Fruit fly (Drosophila melanogaster): ENCODE measurements around the gene Tb.

Tb gene

dm6 chr3R:26671525-26672132 lies 15.4 kb downstream of the Tb start (continued):
- TF ChIP-seq CG14667 (GFP tag; IDR thresholded peaks at IDR 0.05) (no peak), Ptx1 (GFP tag; IDR thresholded peaks at IDR 0.05) (peak; percentile 13; the same call in 1 of the 2 replicates), jigr1 (GFP tag; IDR thresholded peaks at IDR 0.05) (no peak), CG13624 (GFP tag; optimal IDR thresholded peaks at IDR 0.05) (no peak), HLHmδ (GFP tag; optimal IDR thresholded peaks at IDR 0.05) (no peak), chif (GFP tag; optimal IDR thresholded peaks at IDR 0.05) (no peak), HLH4C (GFP tag; IDR thresholded peaks at IDR 0.05; ENCODE audit: partially characterized antibody) (no peak), CG7745 (tag; optimal IDR thresholded peaks at IDR 0.05) (no peak), Hsf (GFP tag; optimal IDR thresholded peaks at IDR 0.05) (no peak), esg (GFP tag; conservative IDR thresholded peaks at IDR 0.05) (no peak), fd96Cb (tag; optimal IDR thresholded peaks at IDR 0.05) (no peak), CG30403 (GFP tag; optimal IDR thresholded peaks at IDR 0.05) (no peak), sisA (GFP tag; IDR thresholded peaks at IDR 0.05) (no peak), BtbVII (GFP tag; optimal IDR thresholded peaks at IDR 0.05) (no peak), D (optimal IDR thresholded peaks at IDR 0.05) (no peak), D (GFP tag; optimal IDR thresholded peaks at IDR 0.05) (no peak), CG1647 (GFP tag; optimal IDR thresholded peaks at IDR 0.05) (no peak), Gsc (GFP tag; IDR thresholded peaks at IDR 0.05) (no peak), klu (GFP tag; IDR thresholded peaks at IDR 0.05) (no peak), CG6654 (GFP tag; optimal IDR thresholded peaks at IDR 0.05) (no peak), Aef1 (GFP tag; IDR thresholded peaks at IDR 0.05) (no peak), Lim3 (GFP tag; IDR thresholded peaks at IDR 0.05) (no peak), lmd (GFP tag; IDR thresholded peaks at IDR 0.05) (no peak), CG15514 (GFP tag; optimal IDR thresholded peaks at IDR 0.05) (no peak), vfl (GFP tag; optimal IDR thresholded peaks at IDR 0.05) (no peak), Ada2b (GFP tag; IDR thresholded peaks at IDR 0.05) (no peak), toy (GFP tag; IDR thresholded peaks at IDR 0.05) (no peak), CG7556 (GFP tag; optimal IDR thresholded peaks at IDR 0.05) (peak; percentile 55), ab (GFP tag; optimal IDR thresholded peaks at IDR 0.05) (no peak), Antp (GFP tag; optimal IDR thresholded peaks at IDR 0.05) (no peak), CTCF (GFP tag; optimal IDR thresholded peaks at IDR 0.05) (no peak), CG1024 (GFP tag; IDR thresholded peaks at IDR 0.05) (no peak), jing (GFP tag; optimal IDR thresholded peaks at IDR 0.05) (no peak), Med (GFP tag) (peak; percentile 80), usp (GFP tag; optimal IDR thresholded peaks at IDR 0.05) (no peak), Fer1 (GFP tag; optimal IDR thresholded peaks at IDR 0.05) (peak; percentile 63), stc (GFP tag; IDR thresholded peaks at IDR 0.05) (no peak), disco-r (GFP tag; optimal IDR thresholded peaks at IDR 0.05) (no peak), CG4820 (GFP tag; optimal IDR thresholded peaks at IDR 0.05) (no peak), CG16863 (GFP tag; optimal IDR thresholded peaks at IDR 0.05) (no peak), zen2 (GFP tag; IDR thresholded peaks at IDR 0.05; ENCODE audit: partially characterized antibody) (no peak), CG34422 (GFP tag; IDR thresholded peaks at IDR 0.05) (no peak), CG3838 (GFP tag; optimal IDR thresholded peaks at IDR 0.05) (no peak), CG10654 (GFP tag; optimal IDR thresholded peaks at IDR 0.05) (no peak), sima (GFP tag; optimal IDR thresholded peaks at IDR 0.05) (no peak), br (optimal IDR thresholded peaks at IDR 0.05) (no peak), BEAF-32 (GFP tag; optimal IDR thresholded peaks at IDR 0.05) (no peak), dpn (GFP tag; optimal IDR thresholded peaks at IDR 0.05) (no peak), CG17612 (GFP tag; IDR thresholded peaks at IDR 0.05) (no peak), Scr (GFP tag; IDR thresholded peaks at IDR 0.05; ENCODE audit: partially characterized antibody) (no peak), Atf-2 (GFP tag; optimal IDR thresholded peaks at IDR 0.05) (no peak), pum (GFP tag; optimal IDR thresholded peaks at IDR 0.05) (no peak), CG3281 (GFP tag; optimal IDR thresholded peaks at IDR 0.05) (peak; percentile 53), Dad (GFP tag; optimal IDR thresholded peaks at IDR 0.05) (no peak)

Measured in whole organism, embryonic.